Worm (Caenorhabditis elegans) whole organism, young adult: ENCODE data around the gene F35F10.6.

Experiments used
- bed-1 ChIP-seq: fragments of 200-800 bp; sonication (Bioruptor generic); IDR thresholded peaks from 2 replicates; pipeline ENCODE4 v1.3.6; 2022; ENCODE audit warnings: missing genetic modification reagents, missing genetic modification characterization, missing compliant biosample characterization
- ceh-79 ChIP-seq: sonication (generic microtip); optimal IDR thresholded peaks from 2 replicates; lab custom pipeline; 2017; ENCODE audit warnings: mild to moderate bottlenecking, missing genetic modification characterization, missing compliant biosample characterization
- lin-35 ChIP-seq, 3 experiments: fragments of 150-350 bp in 2 of 3; sonication (generic microtip) in 1 of 3; optimal IDR thresholded peaks; 2 replicates each; lab custom pipeline; 2014 to 2018; ENCODE audit warnings: missing biosample characterization in 3 of 3, missing genetic modification characterization in 3 of 3, missing genetic modification reagents in 3 of 3
- mxl-1 ChIP-seq: sonication (generic microtip); optimal IDR thresholded peaks from 2 replicates; lab custom pipeline; 2016; ENCODE audit warnings: missing genetic modification characterization, missing compliant biosample characterization
- nfya-1 ChIP-seq: sonication (generic microtip); optimal IDR thresholded peaks from 2 replicates; lab custom pipeline; 2017; ENCODE audit warnings: antibody characterized with exemption, missing compliant biosample characterization, missing genetic modification characterization, borderline replicate concordance; ENCODE audit not compliant: insufficient read depth
- repo-1 ChIP-seq: sonication (generic microtip); optimal IDR thresholded peaks from 2 replicates; lab custom pipeline; 2017; ENCODE audit warnings: mild to moderate bottlenecking, missing genetic modification characterization, missing compliant biosample characterization

DNA sequence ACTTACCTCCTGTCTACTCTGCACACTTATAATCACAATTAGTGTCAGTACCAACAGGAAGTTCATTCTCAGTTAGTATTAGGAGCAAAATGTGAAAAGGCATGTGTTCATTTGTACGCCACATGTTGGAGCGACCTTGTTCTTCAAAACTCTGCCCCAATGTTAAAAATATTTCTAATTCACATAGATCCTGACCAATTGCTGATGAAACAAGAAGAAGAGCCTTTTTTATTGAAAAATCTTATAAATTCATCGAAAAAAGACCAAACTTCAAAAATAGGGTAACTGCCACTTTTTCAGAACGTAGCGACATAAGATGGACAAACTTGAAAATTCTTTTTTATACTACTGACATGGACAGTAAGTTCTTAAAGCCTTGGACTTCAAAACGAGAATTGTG, 23.0 kb downstream of the F35F10.6 start, which contains the start of gene T28A11.17:
- no peak for TF ChIP-seq nfya-1 (tag; lab: Kevin White, UChicago)
- TF ChIP-seq mxl-1 = no peak
- TF ChIP-seq repo-1 = no peak
- TF ChIP-seq ceh-79 (tag; lab: Kevin White, UChicago) = no peak
- TF ChIP-seq lin-35 (GFP tag; optimal IDR thresholded peaks at IDR 0.05; lab: Kevin White, UChicago) = no peak
- no peak for TF ChIP-seq bed-1 (GFP tag; lab: Robert Waterston, UW)
